Fruit fly (Drosophila melanogaster) whole organism, prepupa: ENCODE results near the gene CG4576.
A peak's percentile ranks its signal among the peaks of the same experiment; 100 is the strongest.

ENCODE experiments used
- CG10631 ChIP-seq: fragments of 200-800 bp; sonication (Bioruptor generic); optimal IDR thresholded peaks from 2 replicates; lab custom pipeline; 2016; ENCODE audit warnings: missing biosample characterization, missing genetic modification characterization
- CG10669 ChIP-seq: fragments of 200-800 bp; sonication (Bioruptor generic); optimal IDR thresholded peaks from 3 replicates; lab custom pipeline; 2018; ENCODE audit warnings: missing biosample characterization, mild to moderate bottlenecking, missing genetic modification characterization, moderate library complexity
- CG15336 ChIP-seq: fragments of 200-800 bp; sonication (Bioruptor generic); IDR thresholded peaks from 2 replicates; pipeline ENCODE4 v1.3.6; 2022; ENCODE audit warnings: missing biosample characterization, missing genetic modification characterization
- CG1621 ChIP-seq: fragments of 200-800 bp; sonication (Bioruptor generic); optimal IDR thresholded peaks from 3 replicates; lab custom pipeline; 2018; ENCODE audit warnings: missing biosample characterization, mild to moderate bottlenecking, missing genetic modification characterization
- CG3032 ChIP-seq: fragments of 200-800 bp; optimal IDR thresholded peaks from 2 replicates; lab custom pipeline; 2019; ENCODE audit warnings: missing biosample characterization, mild to moderate bottlenecking, missing genetic modification characterization, moderate library complexity
- CG31627 ChIP-seq: fragments of 200-800 bp; sonication (Bioruptor generic); optimal IDR thresholded peaks from 3 replicates; lab custom pipeline; 2016; ENCODE audit warnings: missing biosample characterization, missing genetic modification characterization
- CG32006 ChIP-seq: fragments of 200-800 bp; sonication (Bioruptor generic); optimal IDR thresholded peaks from 3 replicates; lab custom pipeline; 2017; ENCODE audit warnings: missing biosample characterization, mild to moderate bottlenecking, missing genetic modification characterization
- CG3919 ChIP-seq: fragments of 200-800 bp; sonication (Bioruptor generic); optimal IDR thresholded peaks from 3 replicates; lab custom pipeline; 2016; ENCODE audit warnings: missing biosample characterization, missing genetic modification characterization
- CG4318 ChIP-seq: fragments of 200-800 bp; sonication (Bioruptor generic); optimal IDR thresholded peaks from 3 replicates; lab custom pipeline; 2017; ENCODE audit warnings: missing biosample characterization, mild to moderate bottlenecking, missing genetic modification characterization
- CG6163 ChIP-seq: fragments of 200-800 bp; sonication (Bioruptor generic); IDR thresholded peaks from 3 replicates; pipeline ENCODE4 v1.3.6; 2022; ENCODE audit warnings: missing biosample characterization, missing genetic modification characterization
- CG6276 ChIP-seq: fragments of 200-800 bp; sonication (Bioruptor generic); optimal IDR thresholded peaks from 2 replicates; lab custom pipeline; 2017; ENCODE audit warnings: missing biosample characterization, mild to moderate bottlenecking, missing genetic modification characterization
- CG6808 ChIP-seq: fragments of 200-800 bp; sonication (Bioruptor generic); optimal IDR thresholded peaks from 3 replicates; lab custom pipeline; 2017; ENCODE audit warnings: missing biosample characterization, missing genetic modification characterization, mild to moderate bottlenecking, moderate library complexity, missing genetic modification reagents
- CG7368 ChIP-seq: fragments of 200-800 bp; sonication (Bioruptor generic); optimal IDR thresholded peaks from 3 replicates; lab custom pipeline; 2016; ENCODE audit warnings: missing biosample characterization, missing genetic modification characterization
- CG8632 ChIP-seq: fragments of 200-800 bp; sonication (Bioruptor generic); optimal IDR thresholded peaks from 3 replicates; lab custom pipeline; 2016; ENCODE audit warnings: missing biosample characterization, missing genetic modification characterization
- Eip78C ChIP-seq: fragments of 200-800 bp; sonication (Bioruptor generic); peaks from one replicate; lab custom pipeline; 2016; ENCODE audit warnings: missing biosample characterization, missing genetic modification characterization
- Eip93F ChIP-seq: fragments of 200-800 bp; sonication (Bioruptor generic); optimal IDR thresholded peaks from 2 replicates; lab custom pipeline; 2016; ENCODE audit warnings: missing biosample characterization, mild to moderate bottlenecking, missing genetic modification characterization
- Ets96B ChIP-seq: fragments of 200-800 bp; optimal IDR thresholded peaks from 2 replicates; lab custom pipeline; 2019; ENCODE audit warnings: missing biosample characterization, mild to moderate bottlenecking, missing genetic modification characterization, moderate library complexity
- Gug ChIP-seq: fragments of 200-800 bp; sonication (Bioruptor generic); IDR thresholded peaks from 2 replicates; pipeline ENCODE4 v1.3.6; 2022; ENCODE audit warnings: missing biosample characterization, missing genetic modification characterization
- Hr4 ChIP-seq: fragments of 200-800 bp; sonication (Bioruptor generic); optimal IDR thresholded peaks from 3 replicates; lab custom pipeline; 2016; ENCODE audit warnings: missing biosample characterization, missing genetic modification characterization
- Lpt ChIP-seq: fragments of 200-800 bp; sonication (Bioruptor generic); optimal IDR thresholded peaks from 3 replicates; lab custom pipeline; 2016; ENCODE audit warnings: missing biosample characterization, missing genetic modification characterization
- Met ChIP-seq: fragments of 200-800 bp; sonication (Bioruptor generic); optimal IDR thresholded peaks from 3 replicates; lab custom pipeline; 2016; ENCODE audit warnings: missing biosample characterization, missing genetic modification characterization
- OdsH ChIP-seq: fragments of 200-800 bp; sonication (Bioruptor generic); optimal IDR thresholded peaks from 3 replicates; lab custom pipeline; 2016; ENCODE audit warnings: missing biosample characterization, missing genetic modification characterization
- Smox ChIP-seq: fragments of 200-800 bp; sonication (Bioruptor generic); optimal IDR thresholded peaks from 3 replicates; lab custom pipeline; 2016; ENCODE audit warnings: missing biosample characterization, missing genetic modification characterization
- Sox102F ChIP-seq: fragments of 200-800 bp; sonication (Bioruptor generic); optimal IDR thresholded peaks from 2 replicates; lab custom pipeline; 2016; ENCODE audit warnings: missing biosample characterization, mild to moderate bottlenecking, missing genetic modification characterization
- Sox14 ChIP-seq: fragments of 200-800 bp; sonication (Bioruptor generic); optimal IDR thresholded peaks from 3 replicates; lab custom pipeline; 2016; ENCODE audit warnings: missing biosample characterization, missing genetic modification characterization
- Sox15 ChIP-seq: fragments of 200-800 bp; sonication (Bioruptor generic); optimal IDR thresholded peaks from 3 replicates; lab custom pipeline; 2016; ENCODE audit warnings: missing biosample characterization, missing genetic modification characterization
- cyc ChIP-seq: fragments of 200-800 bp; sonication (Bioruptor generic); optimal IDR thresholded peaks from 3 replicates; lab custom pipeline; 2016; ENCODE audit warnings: missing biosample characterization, missing genetic modification characterization
- eg ChIP-seq: fragments of 200-800 bp; sonication (Bioruptor generic); IDR thresholded peaks from 3 replicates; pipeline ENCODE4 v1.3.6; 2022; ENCODE audit warnings: missing biosample characterization, missing genetic modification characterization
- esn ChIP-seq: fragments of 200-800 bp; sonication (Bioruptor generic); optimal IDR thresholded peaks from 2 replicates; lab custom pipeline; 2016; ENCODE audit warnings: missing biosample characterization, mild to moderate bottlenecking, missing genetic modification characterization, moderate library complexity
- fd59A ChIP-seq: fragments of 200-800 bp; sonication (Bioruptor generic); optimal IDR thresholded peaks from 2 replicates; lab custom pipeline; 2017; ENCODE audit warnings: missing biosample characterization, mild to moderate bottlenecking, missing genetic modification characterization, missing genetic modification reagents
- fkh ChIP-seq: fragments of 200-800 bp; sonication (Bioruptor generic); optimal IDR thresholded peaks from 3 replicates; lab custom pipeline; 2017; ENCODE audit warnings: missing biosample characterization, mild to moderate bottlenecking, missing genetic modification characterization, moderate library complexity
- lz ChIP-seq: fragments of 200-800 bp; sonication (Bioruptor generic); optimal IDR thresholded peaks from 3 replicates; lab custom pipeline; 2016; ENCODE audit warnings: missing biosample characterization, missing genetic modification characterization
- pdm3 ChIP-seq: fragments of 200-800 bp; sonication (Bioruptor generic); optimal IDR thresholded peaks from 3 replicates; lab custom pipeline; 2016; ENCODE audit warnings: missing biosample characterization, missing genetic modification characterization
- salr ChIP-seq, 2 experiments: fragments of 200-800 bp; sonication (Bioruptor generic); optimal IDR thresholded peaks; 3 replicates each; lab custom pipeline; 2016 to 2018; ENCODE audit warnings: missing biosample characterization in 2 of 2, missing genetic modification characterization in 2 of 2, mild to moderate bottlenecking in 1 of 2
- spab ChIP-seq: fragments of 200-800 bp; sonication (Bioruptor generic); optimal IDR thresholded peaks from 2 replicates; lab custom pipeline; 2017; ENCODE audit warnings: missing biosample characterization, mild to moderate bottlenecking, missing genetic modification characterization, missing genetic modification reagents
- ss ChIP-seq, 2 experiments: fragments of 200-800 bp; sonication (Bioruptor generic); optimal IDR thresholded peaks; 2 replicates in 1 of 2; 3 replicates in 1 of 2; lab custom pipeline; 2017 to 2018; ENCODE audit warnings: mild to moderate bottlenecking in 2 of 2, missing biosample characterization in 2 of 2, missing genetic modification characterization in 2 of 2, moderate library complexity in 1 of 2
- svp ChIP-seq: fragments of 200-800 bp; sonication (Bioruptor generic); peaks from one replicate; lab custom pipeline; 2016; ENCODE audit warnings: missing biosample characterization, missing genetic modification characterization
- topi ChIP-seq: fragments of 200-800 bp; sonication (Bioruptor generic); optimal IDR thresholded peaks from 3 replicates; lab custom pipeline; 2016; ENCODE audit warnings: missing biosample characterization, missing genetic modification characterization
- vri ChIP-seq: fragments of 200-800 bp; sonication (Bioruptor generic); optimal IDR thresholded peaks from 3 replicates; lab custom pipeline; 2016; ENCODE audit warnings: missing biosample characterization, mild to moderate bottlenecking, missing genetic modification characterization

CG4576 gene

dm6 chr3R:15825521-15825920, at the start of gene CG4576:
CG4576 (plus strand) TSS chr3R:15825747.
- TF ChIP-seq Ets96B (tag; lab: Kevin White, UChicago), result no peak
- no peak for TF ChIP-seq spab (GFP tag; lab: Kevin White, UChicago)
- no peak for TF ChIP-seq cyc (GFP tag; lab: Kevin White, UChicago)
- no peak for TF ChIP-seq salr (GFP tag; optimal IDR thresholded peaks at IDR 0.05; lab: Kevin White, UChicago)
- peak in 1 of 2 experiments; percentile 18 for TF ChIP-seq ss (GFP tag; optimal IDR thresholded peaks at IDR 0.05; lab: Kevin White, UChicago)
- TF ChIP-seq fd59A (GFP tag; lab: Kevin White, UChicago), result no peak
- no peak for TF ChIP-seq CG32006 (GFP tag; lab: Kevin White, UChicago)
- TF ChIP-seq CG1621 (tag; lab: Kevin White, UChicago), result no peak
- TF ChIP-seq Sox14 (GFP tag; lab: Kevin White, UChicago), result no peak
- no peak for TF ChIP-seq CG10631 (GFP tag; lab: Kevin White, UChicago)
- no peak for TF ChIP-seq lz (GFP tag; lab: Kevin White, UChicago)
- TF ChIP-seq Hr4 (GFP tag; lab: Kevin White, UChicago), result no peak
- no peak for TF ChIP-seq CG10669 (GFP tag; lab: Kevin White, UChicago)
- no peak for TF ChIP-seq CG4318
- TF ChIP-seq Gug (GFP tag; lab: Robert Waterston, UW), result no peak
- TF ChIP-seq CG6276 (GFP tag; lab: Kevin White, UChicago), result no peak
- TF ChIP-seq Sox15 (GFP tag; lab: Kevin White, UChicago), result no peak
- no peak for TF ChIP-seq esn (GFP tag; lab: Kevin White, UChicago)
- TF ChIP-seq Eip78C (GFP tag; lab: Kevin White, UChicago), result peak; percentile 32
- TF ChIP-seq OdsH, result no peak
- peak; percentile 37 for TF ChIP-seq CG6808 (GFP tag; lab: Kevin White, UChicago)
- no peak for TF ChIP-seq Smox
- TF ChIP-seq CG7368 (GFP tag; lab: Kevin White, UChicago), result no peak
- TF ChIP-seq svp, result no peak
- TF ChIP-seq Sox102F (GFP tag; lab: Kevin White, UChicago), result no peak

- no peak for TF ChIP-seq eg (GFP tag; lab: Robert Waterston, UW)
- no peak for TF ChIP-seq fd59A (GFP tag; lab: Kevin White, UChicago)
- TF ChIP-seq CG4318, result no peak
- TF ChIP-seq Gug (GFP tag; lab: Robert Waterston, UW), result no peak
- no peak for TF ChIP-seq CG6276 (GFP tag; lab: Kevin White, UChicago)
- no peak for TF ChIP-seq CG15336 (GFP tag; lab: Robert Waterston, UW)
- TF ChIP-seq vri, result no peak
- no peak for TF ChIP-seq Hr4 (GFP tag; lab: Kevin White, UChicago)
- TF ChIP-seq CG8632 (GFP tag; lab: Kevin White, UChicago), result no peak
- TF ChIP-seq Lpt (GFP tag; lab: Kevin White, UChicago), result no peak
- no peak for TF ChIP-seq svp
- no peak for TF ChIP-seq CG3919 (GFP tag; lab: Kevin White, UChicago)
- TF ChIP-seq salr (GFP tag; optimal IDR thresholded peaks at IDR 0.05; lab: Kevin White, UChicago), result no peak
- no peak for TF ChIP-seq CG3032 (tag; lab: Kevin White, UChicago)
- no peak for TF ChIP-seq lz (GFP tag; lab: Kevin White, UChicago)
- no peak for TF ChIP-seq Sox14 (GFP tag; lab: Kevin White, UChicago)
- no peak for TF ChIP-seq Met
- TF ChIP-seq topi (GFP tag; lab: Kevin White, UChicago), result no peak
These were observed 46.0 kb upstream of the CG4576 start, which contains the start of gene CG5614 for dm6 chr3R:15779505-15779904. CG5614 (plus strand) TSS chr3R:15779805.

dm6 chr3R:15784298-15784697, 41.2 kb upstream of the CG4576 start:
- no peak for TF ChIP-seq Eip93F
- no peak for TF ChIP-seq CG8632 (GFP tag; lab: Kevin White, UChicago)
- no peak for TF ChIP-seq CG1621 (tag; lab: Kevin White, UChicago)
- TF ChIP-seq topi (GFP tag; lab: Kevin White, UChicago), result no peak
- TF ChIP-seq CG4318, result no peak
- no peak for TF ChIP-seq vri
- no peak for TF ChIP-seq Smox
- no peak for TF ChIP-seq fkh
- no peak for TF ChIP-seq CG3032 (tag; lab: Kevin White, UChicago)
- no peak for TF ChIP-seq CG31627
- TF ChIP-seq Hr4 (GFP tag; lab: Kevin White, UChicago), result no peak
- TF ChIP-seq Sox15 (GFP tag; lab: Kevin White, UChicago), result no peak
- TF ChIP-seq CG6163 (GFP tag; lab: Robert Waterston, UW), result no peak
- no peak for TF ChIP-seq pdm3 (GFP tag; lab: Kevin White, UChicago)
- TF ChIP-seq spab (GFP tag; lab: Kevin White, UChicago), result no peak
